Worm (Caenorhabditis elegans) whole organism, L2 larva: ENCODE data around the gene dhs-18.

ENCODE experiments used
- ceh-16 ChIP-seq: fragments of 150-350 bp; optimal IDR thresholded peaks from 2 replicates; lab custom pipeline; 2014; ENCODE audit warnings: missing biosample characterization, missing genetic modification characterization
- unc-62 ChIP-seq: fragments of 150-350 bp; optimal IDR thresholded peaks from 2 replicates; lab custom pipeline; 2014; ENCODE audit warnings: missing biosample characterization, missing genetic modification reagents, missing genetic modification characterization
- zag-1 ChIP-seq: fragments of 150-350 bp; optimal IDR thresholded peaks from 2 replicates; lab custom pipeline; 2014; ENCODE audit warnings: missing biosample characterization, missing genetic modification characterization
- ztf-11 ChIP-seq: sonication (generic microtip); optimal IDR thresholded peaks from 2 replicates; lab custom pipeline; 2017; ENCODE audit warnings: missing biosample characterization, missing genetic modification characterization

ce11 chrV:11034748-11035147 lies 11.9 kb downstream of the dhs-18 start, which contains the start of gene pptr-2:
- no peak for TF ChIP-seq ztf-11 (tag; lab: Kevin White, UChicago)
- no peak for TF ChIP-seq ceh-16 (tag; lab: Kevin White, UChicago)
- no peak for TF ChIP-seq unc-62 (GFP tag; lab: Kevin White, UChicago)
- TF ChIP-seq zag-1 (tag; lab: Kevin White, UChicago) = no peak
